Fruit fly (Drosophila melanogaster): ENCODE data around the gene Sf3b6.
"Not testable (repeated sequence)": the region's sequence is repeated elsewhere in the genome, so short reads cannot be mapped to it uniquely, and the experiment has no call there.

The Sf3b6 gene

DNA sequence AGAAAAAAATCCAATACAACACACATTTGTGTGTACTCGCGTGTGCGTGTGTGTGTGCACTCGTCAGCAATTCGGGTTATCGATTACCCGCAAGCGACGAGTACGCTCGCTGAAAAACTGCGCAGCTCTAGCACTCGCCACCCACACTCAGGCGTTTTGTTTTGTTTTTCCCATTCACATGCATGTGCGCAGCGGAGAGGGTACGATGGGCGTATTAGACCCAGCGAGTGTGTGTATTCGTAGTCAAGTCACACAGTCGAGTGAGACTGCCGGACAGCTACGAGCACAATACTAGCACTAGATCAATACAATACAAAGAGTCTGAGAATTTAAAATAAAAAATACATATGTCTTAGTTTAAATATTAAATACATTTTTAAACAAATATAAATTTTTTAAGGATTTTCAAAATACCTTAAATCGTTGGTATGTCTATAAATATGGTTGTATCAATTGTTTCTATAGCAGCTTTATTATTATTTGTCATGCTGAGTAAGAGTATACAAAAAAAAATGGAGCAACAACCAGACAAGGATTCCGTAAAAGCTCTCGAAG lies 8.0 kb downstream of the Sf3b6 start, which contains the start of the genes D19B and CG43293:
D19B (minus strand) TSS at position 37 of the 555 bp plus-strand sequence.
CG43293 (plus strand) TSS at position 306 of the 555 bp plus-strand sequence.
- peak; percentile 72 for TF ChIP-seq noc (tag; optimal IDR thresholded peaks at IDR 0.05)

DNA sequence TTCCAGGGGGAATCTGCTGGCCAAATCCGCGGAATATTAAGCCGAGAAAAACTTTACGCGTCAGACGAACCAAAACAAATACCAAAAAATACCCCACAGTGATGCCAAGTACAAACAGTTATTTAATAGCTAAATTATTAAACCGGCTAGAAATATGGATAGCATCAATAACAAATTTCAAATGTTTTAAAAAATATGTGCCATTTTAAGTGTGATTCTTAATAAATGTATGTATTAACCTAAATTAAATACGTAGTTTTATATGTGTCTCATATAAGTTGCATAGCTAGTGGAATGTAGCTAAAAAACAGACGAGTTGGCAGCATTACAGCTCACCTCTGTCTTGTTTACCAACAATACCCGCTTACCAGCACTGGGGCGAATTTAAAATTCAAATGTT lies 11.2 kb downstream of the Sf3b6 start, which contains the start of gene CG10274:
CG10274 (minus strand) TSS at position 54 of the 400 bp plus-strand sequence.
- TF ChIP-seq noc (tag; optimal IDR thresholded peaks at IDR 0.05): no peak

DNA sequence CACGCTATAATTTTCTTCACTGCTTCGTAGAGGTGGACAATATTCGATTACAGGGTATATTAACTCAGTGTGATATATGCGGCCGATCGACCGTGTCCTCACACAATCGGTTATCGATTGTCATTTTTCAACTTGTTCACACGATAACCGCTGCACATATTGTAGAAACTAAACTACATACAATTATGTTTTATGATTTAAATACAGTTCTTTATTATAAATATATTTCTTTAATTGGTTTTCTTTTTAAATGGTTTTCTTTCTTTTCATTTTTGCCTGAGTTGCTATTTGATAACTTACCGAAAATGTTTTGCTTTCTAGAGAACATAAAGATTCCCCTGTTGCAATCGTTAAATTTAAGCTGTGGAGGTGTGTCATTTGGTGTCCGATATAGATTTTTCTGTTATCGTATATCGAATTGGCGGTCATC lies 19.1 kb downstream of the Sf3b6 start, which contains the start of the genes fmt and CG7376:
fmt (minus strand) TSS at position 55 of the 430 bp plus-strand sequence.
CG7376 (plus strand) TSS at position 423 of the 430 bp plus-strand sequence.
- no peak for TF ChIP-seq noc (tag; optimal IDR thresholded peaks at IDR 0.05)

- TF ChIP-seq noc (tag; optimal IDR thresholded peaks at IDR 0.05): no peak
Observed at dm6 chr3L:6162483-6163128, 30.4 kb downstream of the Sf3b6 start, which contains the start of gene Prdm13. TSS of gene Prdm13 (plus strand) at chr3L:6163127.

- no peak for TF ChIP-seq noc (tag; optimal IDR thresholded peaks at IDR 0.05)
Observed at dm6 chr3L:6161997-6162396, 31.0 kb downstream of the Sf3b6 start.

- no peak for TF ChIP-seq noc (tag; optimal IDR thresholded peaks at IDR 0.05)
Observed at dm6 chr3L:6160514-6160913, 32.5 kb downstream of the Sf3b6 start, which contains the start of gene Cpr65Az. TSS of gene Cpr65Az (plus strand) at chr3L:6160814.

dm6 chr3L:6159863-6160262 lies 33.1 kb downstream of the Sf3b6 start:
- no peak for TF ChIP-seq noc (tag; optimal IDR thresholded peaks at IDR 0.05)

DNA sequence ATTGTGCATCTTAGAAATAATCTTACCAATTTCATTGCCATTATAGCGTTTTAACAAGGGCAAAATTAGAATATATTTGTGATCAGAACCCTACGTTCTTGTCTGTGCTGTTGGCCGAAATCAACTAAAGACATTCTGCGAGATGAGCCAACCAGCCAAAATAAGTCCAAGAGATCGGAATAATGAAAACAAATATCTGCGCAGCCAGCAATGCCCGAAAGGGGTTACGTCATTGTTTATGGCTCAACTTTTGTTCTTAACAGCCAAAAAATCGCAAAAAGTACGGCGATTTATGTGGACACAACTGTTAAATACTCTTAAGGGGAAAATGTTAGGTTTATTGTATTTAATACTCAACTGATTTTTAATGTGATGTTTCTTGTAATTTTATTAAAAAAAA lies 34.4 kb downstream of the Sf3b6 start, which contains the start of gene Cpr65Ay:
Cpr65Ay (minus strand) TSS at position 101 of the 400 bp plus-strand sequence.
- TF ChIP-seq noc (tag; optimal IDR thresholded peaks at IDR 0.05): no peak

DNA sequence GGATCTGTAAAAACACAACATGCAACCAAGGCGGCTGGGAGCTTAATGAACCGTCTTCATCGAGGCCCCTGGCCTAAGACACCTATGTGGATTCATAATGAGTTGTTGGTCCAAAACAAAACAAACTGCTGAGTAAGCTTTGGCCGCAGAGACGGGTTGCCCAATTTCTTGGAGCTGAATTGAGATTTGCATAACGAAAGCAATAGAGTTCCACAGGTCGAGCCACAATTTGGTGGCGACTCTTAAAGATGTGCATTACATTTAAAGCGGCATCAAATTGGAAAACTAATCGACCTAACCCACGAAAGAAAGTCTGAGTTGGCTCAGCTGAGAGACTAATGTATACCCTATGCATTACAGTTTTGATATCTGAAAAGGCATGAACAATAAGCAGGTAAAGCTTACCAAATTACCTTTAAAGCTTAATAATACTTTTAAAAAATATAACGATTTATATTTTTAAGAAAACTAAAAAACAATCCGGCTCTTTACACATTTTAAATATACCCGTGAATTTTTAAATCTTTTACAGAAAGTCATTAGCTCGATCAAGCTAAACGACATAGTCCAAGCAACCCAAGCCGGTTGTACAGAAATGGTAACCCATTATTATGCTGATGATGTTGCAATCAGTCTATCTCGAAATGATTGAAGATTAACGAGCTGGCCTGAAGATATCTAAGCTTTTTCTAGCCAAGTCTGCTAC lies 35.5 kb downstream of the Sf3b6 start, which contains the start of gene CG13297:
CG13297 (minus strand) TSS at position 51 of the 706 bp plus-strand sequence.
- TF ChIP-seq noc (tag; optimal IDR thresholded peaks at IDR 0.05): peak; percentile 15

DNA sequence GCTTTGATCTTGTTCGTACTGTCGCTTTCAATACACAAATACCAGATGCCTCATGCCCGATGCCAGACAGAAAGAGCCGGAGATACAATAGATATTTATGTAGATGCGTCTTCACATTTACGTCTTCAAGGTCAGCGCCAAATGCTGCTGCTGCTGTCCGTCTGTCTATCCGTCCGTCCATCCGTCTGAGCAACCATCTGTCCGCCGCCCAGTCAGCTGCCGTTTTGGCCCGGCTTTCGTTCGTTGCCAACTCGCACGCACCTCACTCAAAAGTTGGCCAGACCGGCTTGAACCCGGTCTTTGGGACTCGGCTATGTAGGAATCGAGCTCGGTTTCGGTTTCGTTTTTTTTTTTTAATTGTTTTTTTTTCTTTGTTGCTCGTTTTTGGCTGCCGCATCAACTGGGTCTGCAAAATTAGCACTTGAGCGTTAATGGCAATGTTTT lies 38.0 kb downstream of the Sf3b6 start:
- TF ChIP-seq noc (tag; optimal IDR thresholded peaks at IDR 0.05): no peak

DNA sequence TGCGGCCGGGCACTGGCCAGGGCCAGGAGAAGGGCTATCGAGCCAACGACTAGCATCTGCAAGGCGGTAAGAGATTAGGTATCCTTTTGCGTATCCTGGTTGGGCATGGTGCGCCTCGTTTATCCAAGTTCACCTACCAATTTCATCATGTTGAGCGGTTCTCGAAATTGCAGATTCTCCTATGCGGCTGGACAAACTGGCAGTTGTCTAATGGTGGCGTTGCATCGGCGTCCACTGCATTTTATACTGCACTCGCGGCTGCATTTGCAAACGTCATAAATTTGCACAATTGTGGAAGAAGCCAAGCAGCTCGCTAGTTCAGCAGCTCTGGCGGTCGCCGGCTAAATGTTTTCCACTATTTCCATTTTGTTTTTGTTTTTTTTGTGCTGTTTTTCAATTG lies 40.4 kb downstream of the Sf3b6 start, which contains the start of gene Acp65Aa:
Acp65Aa (minus strand) TSS at position 215 of the 400 bp plus-strand sequence.
- no peak for TF ChIP-seq noc (tag; optimal IDR thresholded peaks at IDR 0.05)

DNA sequence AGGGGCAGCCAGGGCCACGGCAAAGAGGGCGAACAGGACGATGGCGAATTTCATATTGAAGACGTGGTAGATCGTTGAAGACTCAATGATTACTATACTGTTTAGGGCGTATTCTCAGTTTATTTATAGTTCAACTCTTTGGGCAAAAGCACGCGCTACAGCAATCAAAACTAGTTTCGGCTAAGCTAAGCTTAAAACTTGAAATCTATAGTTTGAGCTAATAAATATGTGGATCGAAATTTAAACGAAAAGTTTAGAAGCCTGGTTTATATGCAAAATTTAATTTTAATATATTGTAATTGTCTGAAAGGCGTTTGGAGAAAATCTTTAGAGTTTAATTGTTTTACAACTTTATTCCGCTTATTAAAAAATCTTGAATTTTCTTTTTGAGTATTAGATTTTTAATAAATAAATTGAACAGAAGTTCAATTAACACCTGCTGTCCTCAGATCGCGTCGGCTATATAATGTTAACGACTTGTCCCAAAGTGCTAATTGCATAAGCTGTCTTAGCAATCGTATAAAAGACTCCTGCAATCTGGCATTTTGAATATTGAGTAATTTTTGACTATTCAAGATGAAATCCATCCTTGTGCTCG lies 42.1 kb downstream of the Sf3b6 start, which contains the start of the genes Cpr65Ax2 and Lcp65Aa:
Cpr65Ax2 (minus strand) TSS at position 101 of the 598 bp plus-strand sequence.
Lcp65Aa (plus strand) TSS at position 548 of the 598 bp plus-strand sequence.
- not testable (repeated sequence) for TF ChIP-seq noc (tag; optimal IDR thresholded peaks at IDR 0.05)

DNA sequence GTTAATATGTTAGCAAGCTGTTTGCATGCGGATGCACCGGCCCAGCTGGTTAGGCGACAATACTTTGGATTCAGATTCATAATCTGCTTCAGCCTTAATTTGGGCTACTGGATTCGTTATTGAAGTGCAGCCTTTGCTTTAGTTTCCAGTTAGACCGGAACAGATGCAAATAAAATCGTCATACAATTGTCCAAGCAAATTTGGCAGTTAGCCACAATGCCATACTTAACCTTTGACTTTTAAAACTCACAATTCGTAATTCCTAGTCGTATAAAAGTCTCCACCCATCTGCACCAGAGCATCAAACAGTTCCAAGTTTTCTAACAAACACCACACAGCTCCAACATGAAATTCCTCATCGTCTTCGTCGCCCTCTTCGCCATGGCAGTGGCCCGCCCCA lies 43.7 kb downstream of the Sf3b6 start, which contains the start of gene Lcp65Ab1:
Lcp65Ab1 (plus strand) TSS at position 301 of the 400 bp plus-strand sequence.
- not testable (repeated sequence) for TF ChIP-seq noc (tag; optimal IDR thresholded peaks at IDR 0.05)

dm6 chr3L:6147887-6148286 lies 45.1 kb downstream of the Sf3b6 start, which contains the start of gene Cpr65Ax1:
TSS of gene Cpr65Ax1 (minus strand) at chr3L:6147987.
- not testable (repeated sequence) for TF ChIP-seq noc (tag; optimal IDR thresholded peaks at IDR 0.05)

- TF ChIP-seq noc (tag; optimal IDR thresholded peaks at IDR 0.05): not testable (repeated sequence)
Observed at dm6 chr3L:6146374-6146773, 46.6 kb downstream of the Sf3b6 start, which contains the start of gene Lcp65Ab2. TSS of gene Lcp65Ab2 (plus strand) at chr3L:6146674.

Data from whole organism, larva.